Worm (Caenorhabditis elegans) whole organism, late embryonic: ENCODE results near the gene srh-246.

Source experiments
- ama-1 ChIP-seq: fragments of 150-350 bp; optimal IDR thresholded peaks from 2 replicates; lab custom pipeline; 2014
- ceh-19 ChIP-seq: fragments of 200-800 bp; sonication (Bioruptor generic); optimal IDR thresholded peaks from 2 replicates; lab custom pipeline; 2018; ENCODE audit warnings: mild to moderate bottlenecking, missing genetic modification characterization, missing compliant biosample characterization
- dve-1 ChIP-seq: sonication (generic microtip); optimal IDR thresholded peaks from 2 replicates; lab custom pipeline; 2017; ENCODE audit warnings: antibody characterized with exemption, mild to moderate bottlenecking, missing genetic modification characterization, missing compliant biosample characterization
- elt-2 ChIP-seq: sonication (generic microtip); optimal IDR thresholded peaks from 2 replicates; lab custom pipeline; 2016; ENCODE audit warnings: missing genetic modification reagents, missing genetic modification characterization, missing compliant biosample characterization
- eyg-1 ChIP-seq: sonication (generic microtip); optimal IDR thresholded peaks from 2 replicates; lab custom pipeline; 2016; ENCODE audit warnings: missing genotype, missing genetic modification characterization, missing compliant biosample characterization
- fkh-6 ChIP-seq: sonication (generic microtip); optimal IDR thresholded peaks from 2 replicates; lab custom pipeline; 2016; ENCODE audit warnings: missing genetic modification characterization, missing compliant biosample characterization
- gmeb-2 ChIP-seq: sonication (generic microtip); optimal IDR thresholded peaks from 2 replicates; lab custom pipeline; 2016; ENCODE audit warnings: missing genetic modification characterization, inconsistent platforms, missing compliant biosample characterization
- madf-2 ChIP-seq: sonication (generic microtip); optimal IDR thresholded peaks from 2 replicates; lab custom pipeline; 2017; ENCODE audit warnings: missing genetic modification characterization, missing compliant biosample characterization
- nhr-232 ChIP-seq: sonication (generic microtip); optimal IDR thresholded peaks from 2 replicates; lab custom pipeline; 2016; ENCODE audit warnings: missing genetic modification characterization, missing compliant biosample characterization
- pha-4 ChIP-seq: fragments of 150-350 bp; optimal IDR thresholded peaks from 2 replicates; lab custom pipeline; 2018; ENCODE audit warnings: missing biosample characterization, missing genetic modification reagents, missing genetic modification characterization
- sox-2 ChIP-seq: fragments of 200-800 bp; sonication (Bioruptor generic); IDR thresholded peaks from 2 replicates; pipeline ENCODE4 v1.3.6; 2022; ENCODE audit warnings: missing genetic modification reagents, missing genetic modification characterization, missing compliant biosample characterization
- tbx-2 ChIP-seq: sonication (generic microtip); optimal IDR thresholded peaks from 2 replicates; lab custom pipeline; 2016; ENCODE audit warnings: missing genetic modification characterization, missing compliant biosample characterization

- TF ChIP-seq ama-1 (lab: Kevin White, UChicago) (no peak), gmeb-2 (no peak), dve-1 (no peak), nhr-232 (tag; lab: Kevin White, UChicago) (no peak), tbx-2 (tag; lab: Kevin White, UChicago) (no peak), madf-2 (tag; lab: Kevin White, UChicago) (no peak), eyg-1 (tag; lab: Kevin White, UChicago) (no peak), elt-2 (no peak), ceh-19 (GFP tag; lab: Kevin White, UChicago) (no peak), fkh-6 (tag; lab: Kevin White, UChicago) (no peak), sox-2 (GFP tag; lab: Robert Waterston, UW) (no peak), pha-4 (tag; lab: Kevin White, UChicago) (no peak)
Measured at ce11 chrV:638328-638727, 19.2 kb downstream of the srh-246 start, which contains the start of gene srj-37.
